Worm (Caenorhabditis elegans): ENCODE results near the gene JC8.16.

The JC8.16 gene

ce11 chrIV:13231393-13231792 is 27.6 kb upstream of the JC8.16 start (continued):
- TF ChIP-seq ceh-63 (GFP tag; optimal IDR thresholded peaks at IDR 0.05) (no peak), snpc-4 (tag; optimal IDR thresholded peaks at IDR 0.05) (no peak), nhr-76 (tag; optimal IDR thresholded peaks at IDR 0.05) (no peak), swsn-7 (tag; optimal IDR thresholded peaks at IDR 0.05) (peak; percentile 11), nhr-90 (tag; optimal IDR thresholded peaks at IDR 0.05; ENCODE audit: poor library complexity) (no peak), lin-35 (GFP tag; optimal IDR thresholded peaks at IDR 0.05) (peak; percentile 51 to 77), F16B12.6 (tag; optimal IDR thresholded peaks at IDR 0.05) (peak; percentile 94), tbx-2 (tag; optimal IDR thresholded peaks at IDR 0.05) (no peak), mep-1 (tag; optimal IDR thresholded peaks at IDR 0.05) (peak; percentile 63), nhr-85 (tag) (no peak), efl-1 (optimal IDR thresholded peaks at IDR 0.05) (peak; percentile 51 to 59), efl-1 (GFP tag; optimal IDR thresholded peaks at IDR 0.05 in 1 of 2) (peak; percentile 65 to 82), nhr-28 (tag; optimal IDR thresholded peaks at IDR 0.05) (no peak), snu-23 (GFP tag; optimal IDR thresholded peaks at IDR 0.05) (peak; percentile 55), egl-13 (tag; optimal IDR thresholded peaks at IDR 0.05) (no peak), lin-13 (GFP tag; optimal IDR thresholded peaks at IDR 0.05) (no peak), nhr-71 (tag; optimal IDR thresholded peaks at IDR 0.05) (peak; percentile 35), lin-39 (tag; optimal IDR thresholded peaks at IDR 0.05) (no peak), dpl-1 (GFP tag; optimal IDR thresholded peaks at IDR 0.05) (peak; percentile 15 to 68 (median 40)), zag-1 (tag; optimal IDR thresholded peaks at IDR 0.05) (no peak)

- TF ChIP-seq fkh-10 (GFP tag; optimal IDR thresholded peaks at IDR 0.05), result no peak
- no peak for TF ChIP-seq egl-27 (tag; optimal IDR thresholded peaks at IDR 0.05)
- no peak for TF ChIP-seq unc-62 (GFP tag; optimal IDR thresholded peaks at IDR 0.05)
- no peak for TF ChIP-seq blmp-1 (tag; optimal IDR thresholded peaks at IDR 0.05)
- TF ChIP-seq pqm-1 (tag; optimal IDR thresholded peaks at IDR 0.05), result no peak
- no peak for TF ChIP-seq ets-5 (GFP tag; IDR thresholded peaks at IDR 0.05)
- no peak for TF ChIP-seq vab-15 (tag; optimal IDR thresholded peaks at IDR 0.05)
- TF ChIP-seq hlh-17 (GFP tag; optimal IDR thresholded peaks at IDR 0.05; ENCODE audit: borderline replicate concordance), result no peak
- TF ChIP-seq nhr-90 (tag; optimal IDR thresholded peaks at IDR 0.05; ENCODE audit: poor library complexity), result no peak
- no peak for TF ChIP-seq lin-13 (GFP tag; optimal IDR thresholded peaks at IDR 0.05)
- TF ChIP-seq grh-1 (GFP tag; IDR thresholded peaks at IDR 0.05), result no peak
- no peak for TF ChIP-seq swsn-7 (tag; optimal IDR thresholded peaks at IDR 0.05)
Observed at ce11 chrIV:13236485-13236884, 22.5 kb upstream of the JC8.16 start, which contains the start of gene pwp-1. Gene pwp-1 (minus strand): TSS chrIV:13236585.

ce11 chrIV:13238943-13239861 is 19.8 kb upstream of the JC8.16 start, which contains the start of gene tag-115:
Gene tag-115 (minus strand): TSS chrIV:13239414.
- TF ChIP-seq lin-15B (tag; optimal IDR thresholded peaks at IDR 0.05) (no peak), elt-2 (tag; optimal IDR thresholded peaks at IDR 0.05) (no peak), vab-15 (tag; optimal IDR thresholded peaks at IDR 0.05) (no peak), ama-1 (optimal IDR thresholded peaks at IDR 0.05) (peak; percentile 57), nhr-90 (tag; optimal IDR thresholded peaks at IDR 0.05; ENCODE audit: poor library complexity) (peak; percentile 10), unc-130 (tag; optimal IDR thresholded peaks at IDR 0.05) (no peak), tbx-2 (tag; optimal IDR thresholded peaks at IDR 0.05) (no peak), blmp-1 (tag; optimal IDR thresholded peaks at IDR 0.05) (no peak), nhr-77 (tag; optimal IDR thresholded peaks at IDR 0.05) (no peak), swsn-7 (tag; optimal IDR thresholded peaks at IDR 0.05) (peak; percentile 18), nhr-12 (tag; optimal IDR thresholded peaks at IDR 0.05) (no peak), lin-39 (tag; optimal IDR thresholded peaks at IDR 0.05) (no peak), nhr-28 (tag; optimal IDR thresholded peaks at IDR 0.05) (no peak), elt-3 (tag; optimal IDR thresholded peaks at IDR 0.05) (no peak), aly-2 (tag; optimal IDR thresholded peaks at IDR 0.05) (peak; percentile 21), ets-5 (GFP tag; IDR thresholded peaks at IDR 0.05) (no peak), ceh-82 (tag; optimal IDR thresholded peaks at IDR 0.05) (no peak), nhr-85 (tag) (peak; percentile 37), nhr-76 (tag; optimal IDR thresholded peaks at IDR 0.05) (no peak), nhr-11 (tag; optimal IDR thresholded peaks at IDR 0.05) (no peak), dsc-1 (tag; optimal IDR thresholded peaks at IDR 0.05) (no peak), efl-1 (optimal IDR thresholded peaks at IDR 0.05) (peak; percentile 8 to 17), efl-1 (GFP tag; optimal IDR thresholded peaks at IDR 0.05 in 1 of 2) (no peak), lin-35 (GFP tag; optimal IDR thresholded peaks at IDR 0.05) (peak in 1 of 2 experiments; percentile 50), unc-30 (tag; optimal IDR thresholded peaks at IDR 0.05) (no peak), hlh-17 (GFP tag; optimal IDR thresholded peaks at IDR 0.05; ENCODE audit: borderline replicate concordance) (no peak), rnt-1 (tag; optimal IDR thresholded peaks at IDR 0.05) (peak; percentile 9), ceh-88 (GFP tag; IDR thresholded peaks at IDR 0.05) (no peak), mep-1 (tag; optimal IDR thresholded peaks at IDR 0.05) (no peak), sptf-1 (tag; optimal IDR thresholded peaks at IDR 0.05) (no peak), Y116A8C.19 (tag; optimal IDR thresholded peaks at IDR 0.05; ENCODE audit: borderline replicate concordance) (no peak), lsy-2 (tag; optimal IDR thresholded peaks at IDR 0.05) (peak; percentile 12 to 64)

Data from whole organism, L1 larva.